Worm (Caenorhabditis elegans): ENCODE measurements around the gene hsp-4.

- TF ChIP-seq sea-2 (GFP tag; optimal IDR thresholded peaks at IDR 0.05) (no peak), pha-4 (tag; optimal IDR thresholded peaks at IDR 0.05) (no peak), pqm-1 (tag; optimal IDR thresholded peaks at IDR 0.05) (no peak), ZK546.5 (tag; optimal IDR thresholded peaks at IDR 0.05) (no peak), elt-2 (tag; optimal IDR thresholded peaks at IDR 0.05) (no peak)
Observed at ce11 chrII:7343668-7344067, 8.8 kb downstream of the hsp-4 start.
